Fruit fly (Drosophila melanogaster): ENCODE measurements around the gene mub.

Gene mub

DNA sequence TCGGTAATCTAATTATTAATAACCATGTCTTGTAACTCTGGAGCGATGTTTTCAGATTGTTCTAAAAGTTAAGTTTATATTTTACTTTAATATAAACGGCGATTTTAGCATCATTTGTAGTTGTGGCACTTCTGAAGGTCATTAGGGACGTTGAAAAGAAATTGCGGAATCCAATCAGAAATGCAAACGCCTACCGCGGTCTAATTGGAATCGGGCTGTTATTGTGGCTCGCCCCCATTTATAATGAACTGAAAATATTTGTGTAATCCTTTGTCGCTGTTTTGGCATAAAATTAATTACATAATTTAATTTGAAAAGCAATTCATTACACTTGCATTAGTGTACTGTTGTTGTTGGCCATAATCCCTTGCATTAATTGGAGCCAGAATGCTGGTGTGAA, 33.7 kb downstream of the mub start:
- TF ChIP-seq CG33017 (tag; optimal IDR thresholded peaks at IDR 0.05) (no peak), CG1620 (GFP tag; optimal IDR thresholded peaks at IDR 0.05) (no peak), CG12768 (GFP tag; optimal IDR thresholded peaks at IDR 0.05) (no peak), Mnt (GFP tag; optimal IDR thresholded peaks at IDR 0.05) (no peak), Clk (GFP tag; optimal IDR thresholded peaks at IDR 0.05) (no peak), cic (GFP tag; optimal IDR thresholded peaks at IDR 0.05) (no peak), CG11617 (GFP tag; optimal IDR thresholded peaks at IDR 0.05) (no peak), cnc (optimal IDR thresholded peaks at IDR 0.05) (no peak), CG5204 (GFP tag; optimal IDR thresholded peaks at IDR 0.05) (no peak), Crg-1 (GFP tag; optimal IDR thresholded peaks at IDR 0.05) (no peak), Hr96 (GFP tag; optimal IDR thresholded peaks at IDR 0.05) (no peak), bab1 (GFP tag; optimal IDR thresholded peaks at IDR 0.05) (no peak), kay (GFP tag; ENCODE audit: borderline replicate concordance) (no peak), CG14711 (tag; optimal IDR thresholded peaks at IDR 0.05) (no peak), CG7045 (GFP tag; optimal IDR thresholded peaks at IDR 0.05) (no peak), tj (GFP tag; optimal IDR thresholded peaks at IDR 0.05) (no peak)

DNA sequence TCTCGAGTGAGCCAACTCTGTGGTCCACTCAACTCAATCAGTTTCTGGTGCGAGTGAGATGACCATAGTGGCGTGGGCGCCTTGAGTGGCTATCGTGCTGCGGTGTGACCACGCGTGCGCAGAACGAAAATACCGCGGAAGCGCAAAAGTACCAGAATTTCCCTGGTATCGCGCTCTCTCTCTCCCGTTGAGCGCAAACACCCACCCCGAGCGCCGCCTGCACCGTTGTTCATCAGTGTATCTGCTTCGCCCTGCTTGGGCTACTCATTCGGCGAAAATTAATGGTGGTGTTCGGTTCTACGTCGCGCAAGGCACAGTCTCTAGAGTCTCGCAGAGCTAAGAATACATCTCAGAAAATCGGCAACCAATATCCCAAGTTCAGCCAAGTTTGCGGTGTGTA, 34.8 kb downstream of the mub start:
- TF ChIP-seq ovo (GFP tag; optimal IDR thresholded peaks at IDR 0.05) (peak; percentile 68), cic (GFP tag; optimal IDR thresholded peaks at IDR 0.05) (peak; percentile 67), CG7101 (tag; optimal IDR thresholded peaks at IDR 0.05) (peak; percentile 68), Mnt (GFP tag; optimal IDR thresholded peaks at IDR 0.05) (peak; percentile 49), Crg-1 (GFP tag; optimal IDR thresholded peaks at IDR 0.05) (peak; percentile 59), CG14711 (tag; optimal IDR thresholded peaks at IDR 0.05) (peak; percentile 32), pad (GFP tag; optimal IDR thresholded peaks at IDR 0.05) (peak; percentile 87), Hr96 (GFP tag; optimal IDR thresholded peaks at IDR 0.05) (peak; percentile 27), CG5204 (GFP tag; optimal IDR thresholded peaks at IDR 0.05) (no peak), kay (GFP tag; ENCODE audit: borderline replicate concordance) (no peak), CG1620 (GFP tag; optimal IDR thresholded peaks at IDR 0.05) (no peak), CG33017 (tag; optimal IDR thresholded peaks at IDR 0.05) (peak; percentile 40), CG12768 (GFP tag; optimal IDR thresholded peaks at IDR 0.05) (peak; percentile 51), tj (GFP tag; optimal IDR thresholded peaks at IDR 0.05) (peak; percentile 58), bab1 (GFP tag; optimal IDR thresholded peaks at IDR 0.05) (peak; percentile 51), cnc (optimal IDR thresholded peaks at IDR 0.05) (no peak), Clk (GFP tag; optimal IDR thresholded peaks at IDR 0.05) (no peak), CG7045 (GFP tag; optimal IDR thresholded peaks at IDR 0.05) (peak; percentile 36), toe (GFP tag; optimal IDR thresholded peaks at IDR 0.05) (no peak), CG11617 (GFP tag; optimal IDR thresholded peaks at IDR 0.05) (peak; percentile 37)

DNA sequence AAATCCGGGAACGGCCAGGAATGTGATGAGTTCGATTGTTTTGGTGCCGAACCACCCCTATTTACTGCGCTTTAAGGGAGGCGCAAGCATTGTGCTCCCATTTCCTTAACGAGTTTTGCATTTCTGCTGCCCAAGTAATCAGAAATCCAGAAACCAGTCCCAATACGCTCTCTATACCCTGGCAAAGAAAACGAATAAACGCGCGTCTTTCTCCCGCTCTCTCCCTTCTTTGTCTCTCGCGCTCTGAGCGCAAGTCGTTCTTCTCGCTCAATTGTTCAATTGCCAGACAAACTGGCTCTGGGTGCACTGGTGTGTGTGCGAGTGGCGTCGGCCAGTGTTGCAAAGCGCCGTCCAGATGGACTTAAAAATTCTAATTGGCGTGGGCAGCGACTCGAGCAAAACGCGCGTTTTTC, 35.8 kb downstream of the mub start:
- TF ChIP-seq cic (GFP tag; optimal IDR thresholded peaks at IDR 0.05) = peak; percentile 76
- TF ChIP-seq CG7045 (GFP tag; optimal IDR thresholded peaks at IDR 0.05) = peak; percentile 94
- TF ChIP-seq ovo (GFP tag; optimal IDR thresholded peaks at IDR 0.05) = peak; percentile 36
- peak; percentile 96 for TF ChIP-seq CG7101 (tag; optimal IDR thresholded peaks at IDR 0.05)
- peak; percentile 93 for TF ChIP-seq CG14711 (tag; optimal IDR thresholded peaks at IDR 0.05)
- peak; percentile 95 for TF ChIP-seq CG12768 (GFP tag; optimal IDR thresholded peaks at IDR 0.05)
- TF ChIP-seq CG33017 (tag; optimal IDR thresholded peaks at IDR 0.05) = peak; percentile 94
- TF ChIP-seq Mnt (GFP tag; optimal IDR thresholded peaks at IDR 0.05) = peak; percentile 67
- peak; percentile 86 for TF ChIP-seq Clk (GFP tag; optimal IDR thresholded peaks at IDR 0.05)
- peak; percentile 62 for TF ChIP-seq toe (GFP tag; optimal IDR thresholded peaks at IDR 0.05)
- TF ChIP-seq CG11617 (GFP tag; optimal IDR thresholded peaks at IDR 0.05) = peak; percentile 93
- peak; percentile 96 for TF ChIP-seq bab1 (GFP tag; optimal IDR thresholded peaks at IDR 0.05)
- no peak for TF ChIP-seq cnc (optimal IDR thresholded peaks at IDR 0.05)
- TF ChIP-seq CG1620 (GFP tag; optimal IDR thresholded peaks at IDR 0.05) = peak; percentile 57
- peak; percentile 85 for TF ChIP-seq Crg-1 (GFP tag; optimal IDR thresholded peaks at IDR 0.05)
- TF ChIP-seq tj (GFP tag; optimal IDR thresholded peaks at IDR 0.05) = peak; percentile 70
- peak; percentile 71 for TF ChIP-seq CG5204 (GFP tag; optimal IDR thresholded peaks at IDR 0.05)
- peak; percentile 78 for TF ChIP-seq pad (GFP tag; optimal IDR thresholded peaks at IDR 0.05)
- peak; percentile 80 for TF ChIP-seq Hr96 (GFP tag; optimal IDR thresholded peaks at IDR 0.05)
- no peak for TF ChIP-seq kay (GFP tag; ENCODE audit: borderline replicate concordance)

dm6 chr3L:21882075-21882474, 37.5 kb downstream of the mub start:
- TF ChIP-seq CG14711 (tag; optimal IDR thresholded peaks at IDR 0.05) (no peak), kay (GFP tag; ENCODE audit: borderline replicate concordance) (peak; percentile 77)

DNA sequence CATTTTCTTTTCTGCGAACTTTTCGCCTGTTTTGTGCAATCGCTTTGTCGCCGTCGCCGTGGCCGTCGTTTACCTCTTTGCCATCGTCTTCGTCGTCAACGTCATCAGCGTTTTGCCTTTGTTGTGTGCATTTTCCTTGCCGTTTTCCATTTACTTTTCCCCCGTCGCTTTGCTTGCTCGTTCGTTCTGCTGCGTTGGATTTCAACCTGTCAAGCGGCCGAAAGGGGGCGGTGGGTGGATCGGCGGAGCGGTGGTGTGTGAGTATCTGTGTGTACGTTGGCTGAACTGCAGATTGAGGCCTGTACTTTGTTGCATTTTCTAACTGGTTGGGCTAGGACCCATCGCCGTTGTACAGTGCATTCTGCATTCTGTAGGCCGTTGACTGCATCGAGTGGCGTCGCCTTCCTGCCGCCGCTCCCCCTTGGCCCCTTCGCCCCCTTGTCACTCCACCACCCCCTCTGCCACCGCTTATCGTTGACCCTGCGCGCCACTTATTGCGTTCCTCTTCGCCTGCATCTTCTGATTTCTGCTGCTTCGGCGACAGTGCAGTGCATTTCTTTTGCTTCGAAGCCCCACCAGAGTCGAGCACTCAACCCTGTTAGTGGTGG, 38.5 kb downstream of the mub start:
- peak; percentile 79 for TF ChIP-seq tj (GFP tag; optimal IDR thresholded peaks at IDR 0.05)
- no peak for TF ChIP-seq CG5204 (GFP tag; optimal IDR thresholded peaks at IDR 0.05)
- TF ChIP-seq cic (GFP tag; optimal IDR thresholded peaks at IDR 0.05) = peak; percentile 0

DNA sequence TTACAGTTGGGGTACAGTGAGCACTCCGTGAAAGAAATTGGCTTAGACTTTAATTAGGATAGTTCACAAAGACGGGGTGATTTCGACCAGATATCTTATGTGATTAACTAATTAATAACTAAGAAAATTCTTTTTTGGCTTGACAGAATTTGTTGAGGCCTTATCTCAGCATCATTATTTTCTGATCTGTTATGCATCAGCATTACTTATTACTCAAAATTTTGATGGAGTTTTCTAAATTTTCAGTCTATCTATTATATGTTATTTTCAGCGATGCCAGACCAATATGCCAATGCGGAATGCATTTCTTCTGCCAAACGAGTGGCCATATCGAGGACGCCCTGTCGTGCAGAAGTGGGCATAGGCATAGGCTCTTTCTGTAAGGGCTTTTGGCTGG, 39.0 kb downstream of the mub start:
- TF ChIP-seq kay (GFP tag; ENCODE audit: borderline replicate concordance) (no peak), CG5204 (GFP tag; optimal IDR thresholded peaks at IDR 0.05) (peak; percentile 21), bab1 (GFP tag; optimal IDR thresholded peaks at IDR 0.05) (no peak), CG11617 (GFP tag; optimal IDR thresholded peaks at IDR 0.05) (peak; percentile 24), tj (GFP tag; optimal IDR thresholded peaks at IDR 0.05) (no peak), Clk (GFP tag; optimal IDR thresholded peaks at IDR 0.05) (no peak), CG33017 (tag; optimal IDR thresholded peaks at IDR 0.05) (peak; percentile 24), Mnt (GFP tag; optimal IDR thresholded peaks at IDR 0.05) (no peak), toe (GFP tag; optimal IDR thresholded peaks at IDR 0.05) (peak; percentile 6), pad (GFP tag; optimal IDR thresholded peaks at IDR 0.05) (no peak)

Measured in whole organism, adult.